Comparison of ENCODE assay signal across 1 fruit fly cellular context in genomic region chr3R:6382733-6383465, dm6.
TF ChIP-seq lines count a peak whose summit lies in the region.

gzl (plus strand) TSS chr3R:6382914.

TF ChIP-seq in whole organism, embryonic, 481 proteins besides CTCF, POLR2A, EP300 and RAD21 (continued from another document and continues in another):
- no peak for TF ChIP-seq CG18011 (GFP tag; optimal IDR thresholded peaks at IDR 0.05; lab: Kevin White, UChicago)
- no peak for TF ChIP-seq Rx (GFP tag; IDR thresholded peaks at IDR 0.05; lab: Robert Waterston, UW)
- TF ChIP-seq CG16779 (GFP tag; IDR thresholded peaks at IDR 0.05; lab: Robert Waterston, UW) = no peak
- no peak for TF ChIP-seq Hmx (GFP tag; optimal IDR thresholded peaks at IDR 0.05; lab: Kevin White, UChicago)
- TF ChIP-seq lov (optimal IDR thresholded peaks at IDR 0.05; lab: Kevin White, UChicago) = no peak
- TF ChIP-seq lov (GFP tag; IDR thresholded peaks at IDR 0.05; lab: Robert Waterston, UW) = no peak
- TF ChIP-seq NfI (GFP tag; optimal IDR thresholded peaks at IDR 0.05; lab: Kevin White, UChicago) = no peak
- no peak for TF ChIP-seq Dfd (GFP tag; optimal IDR thresholded peaks at IDR 0.05; lab: Kevin White, UChicago)
- TF ChIP-seq CG7963 (GFP tag; IDR thresholded peaks at IDR 0.05; lab: Robert Waterston, UW; ENCODE audit: partially characterized antibody) = peak; percentile 96
- peak; percentile 31 for TF ChIP-seq gfzf (GFP tag; optimal IDR thresholded peaks at IDR 0.05; lab: Kevin White, UChicago)
- TF ChIP-seq Scr (GFP tag; IDR thresholded peaks at IDR 0.05; lab: Robert Waterston, UW; ENCODE audit: partially characterized antibody) = peak; percentile 97
- no peak for TF ChIP-seq Optix (GFP tag; IDR thresholded peaks at IDR 0.05; lab: Robert Waterston, UW)
- no peak for TF ChIP-seq CG14441 (GFP tag; IDR thresholded peaks at IDR 0.05; lab: Robert Waterston, UW)
- TF ChIP-seq CG12942 (GFP tag; optimal IDR thresholded peaks at IDR 0.05; lab: Kevin White, UChicago) = no peak
- TF ChIP-seq Tbp (GFP tag; optimal IDR thresholded peaks at IDR 0.05; lab: Kevin White, UChicago) = no peak
- TF ChIP-seq shn (GFP tag; optimal IDR thresholded peaks at IDR 0.05; lab: Kevin White, UChicago) = no peak
- no peak for TF ChIP-seq CG31224 (GFP tag; IDR thresholded peaks at IDR 0.05; lab: Robert Waterston, UW)
- peak; percentile 94 for TF ChIP-seq Dll (GFP tag; IDR thresholded peaks at IDR 0.05; lab: Robert Waterston, UW; ENCODE audit: partially characterized antibody)
- no peak for TF ChIP-seq tap (tag; optimal IDR thresholded peaks at IDR 0.05; lab: Kevin White, UChicago)
- peak; percentile 34 for TF ChIP-seq CG2120 (GFP tag; optimal IDR thresholded peaks at IDR 0.05; lab: Kevin White, UChicago)
- TF ChIP-seq lbe (GFP tag; optimal IDR thresholded peaks at IDR 0.05; lab: Kevin White, UChicago) = peak; percentile 46
- TF ChIP-seq CG31365 (tag; optimal IDR thresholded peaks at IDR 0.05; lab: Kevin White, UChicago) = no peak
- TF ChIP-seq CG17361 (GFP tag; IDR thresholded peaks at IDR 0.05; lab: Robert Waterston, UW) = no peak
- no peak for TF ChIP-seq mirr (GFP tag; optimal IDR thresholded peaks at IDR 0.05; lab: Kevin White, UChicago)
- TF ChIP-seq CG34422 (GFP tag; IDR thresholded peaks at IDR 0.05; lab: Robert Waterston, UW) = no peak
- no peak for TF ChIP-seq CG9609 (GFP tag; optimal IDR thresholded peaks at IDR 0.05; lab: Kevin White, UChicago)
- no peak for TF ChIP-seq CG3838 (GFP tag; optimal IDR thresholded peaks at IDR 0.05; lab: Kevin White, UChicago)
- peak; percentile 99 for TF ChIP-seq amos (GFP tag; IDR thresholded peaks at IDR 0.05; lab: Robert Waterston, UW; ENCODE audit: partially characterized antibody)
- peak; percentile 31; the same call in 1 of the 3 replicates for TF ChIP-seq Aef1 (GFP tag; IDR thresholded peaks at IDR 0.05; lab: Robert Waterston, UW)
- TF ChIP-seq CG10431 (GFP tag; optimal IDR thresholded peaks at IDR 0.05; lab: Kevin White, UChicago) = no peak
- no peak for TF ChIP-seq CG6854 (GFP tag; optimal IDR thresholded peaks at IDR 0.05; lab: Kevin White, UChicago)
- no peak for TF ChIP-seq CG11696 (GFP tag; IDR thresholded peaks at IDR 0.05; lab: Robert Waterston, UW)
- no peak for TF ChIP-seq CG7839 (tag; optimal IDR thresholded peaks at IDR 0.05; lab: Kevin White, UChicago)
- TF ChIP-seq HmgD (GFP tag; optimal IDR thresholded peaks at IDR 0.05; lab: Kevin White, UChicago) = no peak
- peak; percentile 9 for TF ChIP-seq pho (GFP tag; optimal IDR thresholded peaks at IDR 0.05; lab: Kevin White, UChicago)
- TF ChIP-seq org-1 (GFP tag; optimal IDR thresholded peaks at IDR 0.05; lab: Kevin White, UChicago) = no peak
- no peak for TF ChIP-seq sim (GFP tag; IDR thresholded peaks at IDR 0.05; lab: Robert Waterston, UW)
- no peak for TF ChIP-seq ftz-f1 (GFP tag; optimal IDR thresholded peaks at IDR 0.05; lab: Kevin White, UChicago)
- TF ChIP-seq gsb (GFP tag; IDR thresholded peaks at IDR 0.05; lab: Robert Waterston, UW) = no peak
- TF ChIP-seq Nf-YA (GFP tag; IDR thresholded peaks at IDR 0.05; lab: Robert Waterston, UW) = no peak
- TF ChIP-seq gt (GFP tag; IDR thresholded peaks at IDR 0.05; lab: Robert Waterston, UW) = no peak
- no peak for TF ChIP-seq sc (optimal IDR thresholded peaks at IDR 0.05; lab: Kevin White, UChicago)
- TF ChIP-seq sc (GFP tag; optimal IDR thresholded peaks at IDR 0.05; lab: Kevin White, UChicago) = no peak
- no peak for TF ChIP-seq tup (GFP tag; optimal IDR thresholded peaks at IDR 0.05; lab: Kevin White, UChicago)
- TF ChIP-seq Pdp1 (GFP tag; optimal IDR thresholded peaks at IDR 0.05; lab: Kevin White, UChicago) = no peak
- TF ChIP-seq ATbp (GFP tag; optimal IDR thresholded peaks at IDR 0.05; lab: Kevin White, UChicago) = no peak
- no peak for TF ChIP-seq C15 (GFP tag; IDR thresholded peaks at IDR 0.05; lab: Robert Waterston, UW)
- TF ChIP-seq row (GFP tag; IDR thresholded peaks at IDR 0.05; lab: Robert Waterston, UW) = peak; percentile 42; the same call in 1 of the 3 replicates
- no peak for TF ChIP-seq crol (GFP tag; IDR thresholded peaks at IDR 0.05; lab: Robert Waterston, UW)
- TF ChIP-seq slp2 (GFP tag; optimal IDR thresholded peaks at IDR 0.05; lab: Kevin White, UChicago) = no peak
- no peak for TF ChIP-seq CG8944 (GFP tag; optimal IDR thresholded peaks at IDR 0.05; lab: Kevin White, UChicago)
- no peak for TF ChIP-seq Ets65A (GFP tag; lab: Kevin White, UChicago)
- no peak for TF ChIP-seq dati (GFP tag; IDR thresholded peaks at IDR 0.05; lab: Robert Waterston, UW)
- TF ChIP-seq sr (GFP tag; IDR thresholded peaks at IDR 0.05; lab: Robert Waterston, UW) = no peak
- peak; percentile 99 for TF ChIP-seq CG6791 (GFP tag; IDR thresholded peaks at IDR 0.05; lab: Robert Waterston, UW; ENCODE audit: partially characterized antibody)
- no peak for TF ChIP-seq Gsc (GFP tag; IDR thresholded peaks at IDR 0.05; lab: Robert Waterston, UW)
- no peak for TF ChIP-seq br (optimal IDR thresholded peaks at IDR 0.05; lab: Kevin White, UChicago)
- no peak for TF ChIP-seq CG2889 (GFP tag; IDR thresholded peaks at IDR 0.05; lab: Robert Waterston, UW)
- no peak for TF ChIP-seq CG11695 (GFP tag; IDR thresholded peaks at IDR 0.05; lab: Robert Waterston, UW)
- TF ChIP-seq YL-1 (GFP tag; optimal IDR thresholded peaks at IDR 0.05; lab: Kevin White, UChicago) = peak; percentile 72
- TF ChIP-seq CG8765 (GFP tag; IDR thresholded peaks at IDR 0.05; lab: Robert Waterston, UW) = no peak
- no peak for TF ChIP-seq CG10959 (GFP tag; IDR thresholded peaks at IDR 0.05; lab: Robert Waterston, UW)
- no peak for TF ChIP-seq CG3726 (GFP tag; IDR thresholded peaks at IDR 0.05; lab: Robert Waterston, UW)
- TF ChIP-seq pb (GFP tag; optimal IDR thresholded peaks at IDR 0.05; lab: Kevin White, UChicago) = no peak
- no peak for TF ChIP-seq CG1602 (GFP tag; optimal IDR thresholded peaks at IDR 0.05; lab: Kevin White, UChicago)
- TF ChIP-seq ERR (GFP tag; optimal IDR thresholded peaks at IDR 0.05; lab: Kevin White, UChicago) = no peak
- no peak for TF ChIP-seq pan (optimal IDR thresholded peaks at IDR 0.05; lab: Kevin White, UChicago)
- no peak for TF ChIP-seq pan (GFP tag; optimal IDR thresholded peaks at IDR 0.05 in 1 of 2, IDR thresholded peaks at IDR 0.05 in 1 of 2)
- peak; percentile 87 for TF ChIP-seq CG8478 (optimal IDR thresholded peaks at IDR 0.05; lab: Kevin White, UChicago)
- peak; percentile 97 for TF ChIP-seq CG16813 (GFP tag; IDR thresholded peaks at IDR 0.05; lab: Robert Waterston, UW; ENCODE audit: partially characterized antibody)
- TF ChIP-seq vnd (GFP tag; IDR thresholded peaks at IDR 0.05; lab: Robert Waterston, UW; ENCODE audit: partially characterized antibody) = peak; percentile 96
- TF ChIP-seq Lhr (GFP tag; optimal IDR thresholded peaks at IDR 0.05; lab: Kevin White, UChicago) = no peak
- TF ChIP-seq Chrac-16 (GFP tag; optimal IDR thresholded peaks at IDR 0.05; lab: Kevin White, UChicago) = no peak
- TF ChIP-seq zf30C (GFP tag; optimal IDR thresholded peaks at IDR 0.05; lab: Kevin White, UChicago) = no peak
- TF ChIP-seq sna (GFP tag; IDR thresholded peaks at IDR 0.05; lab: Robert Waterston, UW; ENCODE audit: partially characterized antibody) = peak; percentile 95
- no peak for TF ChIP-seq bsh (GFP tag; optimal IDR thresholded peaks at IDR 0.05; lab: Kevin White, UChicago)
- TF ChIP-seq cwo (GFP tag; optimal IDR thresholded peaks at IDR 0.05; lab: Kevin White, UChicago) = peak; percentile 35
- TF ChIP-seq mld (GFP tag; IDR thresholded peaks at IDR 0.05; lab: Robert Waterston, UW; ENCODE audit: partially characterized antibody) = peak; percentile 94
- TF ChIP-seq hkb (optimal IDR thresholded peaks at IDR 0.05; lab: Kevin White, UChicago) = no peak
- TF ChIP-seq hkb (GFP tag; IDR thresholded peaks at IDR 0.05; lab: Robert Waterston, UW) = no peak
- TF ChIP-seq Dref (GFP tag; IDR thresholded peaks at IDR 0.05; lab: Robert Waterston, UW) = peak; percentile 97
- TF ChIP-seq aop (GFP tag; IDR thresholded peaks at IDR 0.05; lab: Robert Waterston, UW) = no peak
- TF ChIP-seq CG6272 (GFP tag; IDR thresholded peaks at IDR 0.05; lab: Robert Waterston, UW) = peak; percentile 36; the same call in 1 of the 2 replicates
- TF ChIP-seq CG1024 (GFP tag; IDR thresholded peaks at IDR 0.05; lab: Robert Waterston, UW) = no peak
- TF ChIP-seq CG13123 (GFP tag; optimal IDR thresholded peaks at IDR 0.05; lab: Kevin White, UChicago) = no peak
- no peak for TF ChIP-seq CG10979 (tag; optimal IDR thresholded peaks at IDR 0.05; lab: Kevin White, UChicago)
- no peak for TF ChIP-seq CG10147 (GFP tag; optimal IDR thresholded peaks at IDR 0.05; lab: Kevin White, UChicago)
- TF ChIP-seq CG14014 (GFP tag; IDR thresholded peaks at IDR 0.05; lab: Robert Waterston, UW) = no peak
- TF ChIP-seq CG2875 (GFP tag; optimal IDR thresholded peaks at IDR 0.05; lab: Kevin White, UChicago) = no peak
- peak; percentile 36 for TF ChIP-seq CG15479 (GFP tag; optimal IDR thresholded peaks at IDR 0.05; lab: Kevin White, UChicago)
- TF ChIP-seq ase (GFP tag; IDR thresholded peaks at IDR 0.05; lab: Robert Waterston, UW) = no peak
- TF ChIP-seq Six4 (GFP tag; optimal IDR thresholded peaks at IDR 0.05; lab: Kevin White, UChicago) = no peak
- TF ChIP-seq trh (GFP tag; optimal IDR thresholded peaks at IDR 0.05; lab: Kevin White, UChicago) = no peak
- TF ChIP-seq Antp (GFP tag; optimal IDR thresholded peaks at IDR 0.05; lab: Kevin White, UChicago) = no peak
- TF ChIP-seq CG8089 (GFP tag; optimal IDR thresholded peaks at IDR 0.05; lab: Kevin White, UChicago) = no peak
- no peak for TF ChIP-seq kah (GFP tag; optimal IDR thresholded peaks at IDR 0.05; lab: Kevin White, UChicago)
- no peak for TF ChIP-seq nau (GFP tag; optimal IDR thresholded peaks at IDR 0.05; lab: Kevin White, UChicago)
- peak; percentile 97 for TF ChIP-seq zen2 (GFP tag; IDR thresholded peaks at IDR 0.05; lab: Robert Waterston, UW; ENCODE audit: partially characterized antibody)
- TF ChIP-seq CG4707 (GFP tag; optimal IDR thresholded peaks at IDR 0.05; lab: Kevin White, UChicago) = no peak
- no peak for TF ChIP-seq scrt (GFP tag; optimal IDR thresholded peaks at IDR 0.05; lab: Kevin White, UChicago)
- no peak for TF ChIP-seq HLHmδ (GFP tag; optimal IDR thresholded peaks at IDR 0.05; lab: Kevin White, UChicago)
- no peak for TF ChIP-seq pita (GFP tag; optimal IDR thresholded peaks at IDR 0.05; lab: Kevin White, UChicago)
- no peak for TF ChIP-seq Bdp1 (GFP tag; optimal IDR thresholded peaks at IDR 0.05; lab: Kevin White, UChicago)
- no peak for TF ChIP-seq Hr39 (optimal IDR thresholded peaks at IDR 0.05; lab: Kevin White, UChicago)
- TF ChIP-seq dm (GFP tag; optimal IDR thresholded peaks at IDR 0.05; lab: Kevin White, UChicago) = peak; percentile 31
- peak; percentile 96 for TF ChIP-seq knrl (GFP tag; IDR thresholded peaks at IDR 0.05; lab: Robert Waterston, UW; ENCODE audit: partially characterized antibody)
- TF ChIP-seq Sry-δ (GFP tag; optimal IDR thresholded peaks at IDR 0.05; lab: Kevin White, UChicago) = peak; percentile 93
- no peak for TF ChIP-seq CG43689 (GFP tag; IDR thresholded peaks at IDR 0.05; lab: Robert Waterston, UW)
- no peak for TF ChIP-seq CG10366 (GFP tag; IDR thresholded peaks at IDR 0.05; lab: Robert Waterston, UW)
- TF ChIP-seq tio (GFP tag; optimal IDR thresholded peaks at IDR 0.05; lab: Kevin White, UChicago) = no peak
- peak; percentile 98 for TF ChIP-seq Opbp (GFP tag; IDR thresholded peaks at IDR 0.05; lab: Robert Waterston, UW; ENCODE audit: partially characterized antibody)
- TF ChIP-seq CG33557 (GFP tag; optimal IDR thresholded peaks at IDR 0.05; lab: Kevin White, UChicago) = no peak
- TF ChIP-seq Mrtf (GFP tag; IDR thresholded peaks at IDR 0.05; lab: Robert Waterston, UW) = no peak
- TF ChIP-seq CG34376 (GFP tag; optimal IDR thresholded peaks at IDR 0.05; lab: Kevin White, UChicago) = peak; percentile 10
- TF ChIP-seq CG7928 (GFP tag; optimal IDR thresholded peaks at IDR 0.05; lab: Kevin White, UChicago) = no peak
- no peak for TF ChIP-seq CG13775 (GFP tag; optimal IDR thresholded peaks at IDR 0.05; lab: Kevin White, UChicago)
- no peak for TF ChIP-seq Oli (tag; optimal IDR thresholded peaks at IDR 0.05; lab: Kevin White, UChicago)
- TF ChIP-seq Hr78 (GFP tag; optimal IDR thresholded peaks at IDR 0.05; lab: Kevin White, UChicago) = no peak
- TF ChIP-seq hb (GFP tag; IDR thresholded peaks at IDR 0.05; lab: Robert Waterston, UW; ENCODE audit: partially characterized antibody) = peak; percentile 94
- TF ChIP-seq CG32772 (GFP tag; IDR thresholded peaks at IDR 0.05; lab: Robert Waterston, UW) = no peak
- no peak for TF ChIP-seq her (GFP tag; optimal IDR thresholded peaks at IDR 0.05; lab: Kevin White, UChicago)
- TF ChIP-seq CG34224 (GFP tag; IDR thresholded peaks at IDR 0.05; lab: Robert Waterston, UW; ENCODE audit: partially characterized antibody) = peak; percentile 96
- no peak for TF ChIP-seq kni (GFP tag; optimal IDR thresholded peaks at IDR 0.05; lab: Kevin White, UChicago)
- no peak for TF ChIP-seq CG8290 (GFP tag; optimal IDR thresholded peaks at IDR 0.05; lab: Kevin White, UChicago)
- TF ChIP-seq CG8290 (tag; optimal IDR thresholded peaks at IDR 0.05; lab: Kevin White, UChicago) = no peak
- TF ChIP-seq CG7357 (GFP tag; IDR thresholded peaks at IDR 0.05; lab: Robert Waterston, UW) = no peak
- TF ChIP-seq CG17829 (tag; optimal IDR thresholded peaks at IDR 0.05; lab: Kevin White, UChicago) = peak; percentile 21
- TF ChIP-seq Myb (GFP tag; optimal IDR thresholded peaks at IDR 0.05; lab: Kevin White, UChicago) = peak; percentile 77
- TF ChIP-seq CG42726 (GFP tag; IDR thresholded peaks at IDR 0.05; lab: Robert Waterston, UW; ENCODE audit: partially characterized antibody) = peak; percentile 97
- no peak for TF ChIP-seq eve (GFP tag; optimal IDR thresholded peaks at IDR 0.05; lab: Kevin White, UChicago)
- TF ChIP-seq dpn (GFP tag; optimal IDR thresholded peaks at IDR 0.05; lab: Kevin White, UChicago) = no peak
- no peak for TF ChIP-seq HLH54F (GFP tag; optimal IDR thresholded peaks at IDR 0.05; lab: Kevin White, UChicago)
- no peak for TF ChIP-seq CG13424 (tag; optimal IDR thresholded peaks at IDR 0.05; lab: Kevin White, UChicago)
- no peak for TF ChIP-seq CG13894 (tag; optimal IDR thresholded peaks at IDR 0.05; lab: Kevin White, UChicago)
- peak; percentile 96 for TF ChIP-seq inv (GFP tag; IDR thresholded peaks at IDR 0.05; lab: Robert Waterston, UW; ENCODE audit: partially characterized antibody)
- TF ChIP-seq CG11093 (GFP tag; IDR thresholded peaks at IDR 0.05; lab: Robert Waterston, UW) = no peak
- peak; percentile 92 for TF ChIP-seq Doc3 (GFP tag; IDR thresholded peaks at IDR 0.05; lab: Robert Waterston, UW; ENCODE audit: partially characterized antibody)
- TF ChIP-seq Kr (GFP tag; optimal IDR thresholded peaks at IDR 0.05; lab: Kevin White, UChicago) = no peak
